Worm (Caenorhabditis elegans) whole organism, L2 larva: ENCODE results near the gene egg-3.

Experiments
- aly-2 ChIP-seq: fragments of 150-350 bp; optimal IDR thresholded peaks from 2 replicates; lab custom pipeline; 2014; ENCODE audit warnings: missing biosample characterization, missing genetic modification characterization
- lin-39 ChIP-seq: fragments of 150-350 bp; optimal IDR thresholded peaks from 2 replicates; lab custom pipeline; 2014; ENCODE audit warnings: missing biosample characterization, missing genetic modification reagents, missing genetic modification characterization
- mdl-1 ChIP-seq, 2 experiments: fragments of 150-350 bp in 1 of 2; sonication (generic microtip) in 1 of 2; optimal IDR thresholded peaks; 2 replicates each; lab custom pipeline; 2017; ENCODE audit warnings: missing biosample characterization in 2 of 2, missing genetic modification characterization in 2 of 2
- nhr-11 ChIP-seq: fragments of 150-350 bp; optimal IDR thresholded peaks from 2 replicates; lab custom pipeline; 2014; ENCODE audit warnings: missing biosample characterization, missing genetic modification characterization

DNA sequence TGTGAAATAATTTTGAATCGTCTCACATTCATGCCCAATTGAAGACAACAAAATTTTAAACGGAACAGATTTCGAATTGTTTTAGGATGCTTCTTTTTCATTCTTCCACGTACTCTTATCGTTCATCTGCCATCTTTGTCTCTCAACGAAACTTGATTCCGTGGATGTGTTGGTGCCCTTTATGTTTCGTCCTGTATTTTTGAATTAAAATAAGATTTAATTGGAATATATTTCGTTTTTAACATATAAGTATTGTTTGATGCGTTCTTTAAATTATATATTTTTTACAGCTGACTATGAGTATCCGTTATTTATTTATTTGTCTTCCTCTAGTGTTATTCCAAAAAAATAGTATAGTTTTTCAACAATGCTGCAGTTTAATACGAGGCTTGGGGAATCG is 17.9 kb upstream of the egg-3 start, which contains the start of gene gly-1:
- TF ChIP-seq lin-39 (tag; lab: Kevin White, UChicago) (no peak), nhr-11 (tag; lab: Kevin White, UChicago) (no peak), mdl-1 (tag; optimal IDR thresholded peaks at IDR 0.05; lab: Kevin White, UChicago) (no peak), aly-2 (tag; lab: Kevin White, UChicago) (no peak)
